Fruit fly (Drosophila melanogaster) whole organism, prepupa: ENCODE data around the gene CG9515.

Source experiments
- Blimp-1 ChIP-seq: fragments of 200-800 bp; sonication (Bioruptor generic); optimal IDR thresholded peaks from 3 replicates; lab custom pipeline; 2017; ENCODE audit warnings: missing biosample characterization, missing genetic modification characterization, mild to moderate bottlenecking, moderate library complexity, missing genetic modification reagents
- CG10631 ChIP-seq: fragments of 200-800 bp; sonication (Bioruptor generic); optimal IDR thresholded peaks from 2 replicates; lab custom pipeline; 2016; ENCODE audit warnings: missing biosample characterization, missing genetic modification characterization
- CG10669 ChIP-seq: fragments of 200-800 bp; sonication (Bioruptor generic); optimal IDR thresholded peaks from 3 replicates; lab custom pipeline; 2018; ENCODE audit warnings: missing biosample characterization, mild to moderate bottlenecking, missing genetic modification characterization, moderate library complexity
- CG11294 ChIP-seq: fragments of 200-800 bp; sonication (Bioruptor generic); IDR thresholded peaks from 2 replicates; pipeline ENCODE4 v1.3.6; 2022; ENCODE audit warnings: missing biosample characterization, missing genetic modification characterization
- CG16779 ChIP-seq: fragments of 200-800 bp; sonication (Bioruptor generic); optimal IDR thresholded peaks from 3 replicates; lab custom pipeline; 2017; ENCODE audit warnings: missing biosample characterization, mild to moderate bottlenecking, missing genetic modification characterization
- CG31627 ChIP-seq: fragments of 200-800 bp; sonication (Bioruptor generic); optimal IDR thresholded peaks from 3 replicates; lab custom pipeline; 2016; ENCODE audit warnings: missing biosample characterization, missing genetic modification characterization
- CG32006 ChIP-seq: fragments of 200-800 bp; sonication (Bioruptor generic); optimal IDR thresholded peaks from 3 replicates; lab custom pipeline; 2017; ENCODE audit warnings: missing biosample characterization, mild to moderate bottlenecking, missing genetic modification characterization
- CG34406 ChIP-seq: fragments of 200-800 bp; sonication (Bioruptor generic); optimal IDR thresholded peaks from 3 replicates; lab custom pipeline; 2016; ENCODE audit warnings: missing biosample characterization, missing genetic modification characterization
- CG3919 ChIP-seq: fragments of 200-800 bp; sonication (Bioruptor generic); optimal IDR thresholded peaks from 3 replicates; lab custom pipeline; 2016; ENCODE audit warnings: missing biosample characterization, missing genetic modification characterization
- CG4318 ChIP-seq: fragments of 200-800 bp; sonication (Bioruptor generic); optimal IDR thresholded peaks from 3 replicates; lab custom pipeline; 2017; ENCODE audit warnings: missing biosample characterization, mild to moderate bottlenecking, missing genetic modification characterization
- CG6163 ChIP-seq: fragments of 200-800 bp; sonication (Bioruptor generic); IDR thresholded peaks from 3 replicates; pipeline ENCODE4 v1.3.6; 2022; ENCODE audit warnings: missing biosample characterization, missing genetic modification characterization
- CG6792 ChIP-seq: fragments of 200-800 bp; sonication (Bioruptor generic); optimal IDR thresholded peaks from 3 replicates; lab custom pipeline; 2016; ENCODE audit warnings: missing biosample characterization, missing genetic modification characterization
- CG6808 ChIP-seq: fragments of 200-800 bp; sonication (Bioruptor generic); optimal IDR thresholded peaks from 3 replicates; lab custom pipeline; 2017; ENCODE audit warnings: missing biosample characterization, missing genetic modification characterization, mild to moderate bottlenecking, moderate library complexity, missing genetic modification reagents
- CG7368 ChIP-seq: fragments of 200-800 bp; sonication (Bioruptor generic); optimal IDR thresholded peaks from 3 replicates; lab custom pipeline; 2016; ENCODE audit warnings: missing biosample characterization, missing genetic modification characterization
- CG8119 ChIP-seq: fragments of 200-800 bp; sonication (Bioruptor generic); IDR thresholded peaks from 3 replicates; pipeline ENCODE4 v1.3.6; 2022; ENCODE audit warnings: missing biosample characterization, missing genetic modification characterization
- CG8319 ChIP-seq: fragments of 200-800 bp; sonication (Bioruptor generic); optimal IDR thresholded peaks from 3 replicates; lab custom pipeline; 2016; ENCODE audit warnings: missing biosample characterization, missing genetic modification characterization
- CG9139 ChIP-seq: fragments of 200-800 bp; sonication (Bioruptor generic); optimal IDR thresholded peaks from 3 replicates; lab custom pipeline; 2017; ENCODE audit warnings: missing biosample characterization, mild to moderate bottlenecking, missing genetic modification characterization
- Eip78C ChIP-seq: fragments of 200-800 bp; sonication (Bioruptor generic); peaks from one replicate; lab custom pipeline; 2016; ENCODE audit warnings: missing biosample characterization, missing genetic modification characterization
- Eip93F ChIP-seq: fragments of 200-800 bp; sonication (Bioruptor generic); optimal IDR thresholded peaks from 2 replicates; lab custom pipeline; 2016; ENCODE audit warnings: missing biosample characterization, mild to moderate bottlenecking, missing genetic modification characterization
- Ets96B ChIP-seq: fragments of 200-800 bp; optimal IDR thresholded peaks from 2 replicates; lab custom pipeline; 2019; ENCODE audit warnings: missing biosample characterization, mild to moderate bottlenecking, missing genetic modification characterization, moderate library complexity
- Hr38 ChIP-seq: sonication (Bioruptor generic); optimal IDR thresholded peaks from 2 replicates; lab custom pipeline; 2016; ENCODE audit warnings: missing biosample characterization, missing genetic modification characterization
- Lpt ChIP-seq: fragments of 200-800 bp; sonication (Bioruptor generic); optimal IDR thresholded peaks from 3 replicates; lab custom pipeline; 2016; ENCODE audit warnings: missing biosample characterization, missing genetic modification characterization
- Met ChIP-seq: fragments of 200-800 bp; sonication (Bioruptor generic); optimal IDR thresholded peaks from 3 replicates; lab custom pipeline; 2016; ENCODE audit warnings: missing biosample characterization, missing genetic modification characterization
- OdsH ChIP-seq: fragments of 200-800 bp; sonication (Bioruptor generic); optimal IDR thresholded peaks from 3 replicates; lab custom pipeline; 2016; ENCODE audit warnings: missing biosample characterization, missing genetic modification characterization
- Smox ChIP-seq: fragments of 200-800 bp; sonication (Bioruptor generic); optimal IDR thresholded peaks from 3 replicates; lab custom pipeline; 2016; ENCODE audit warnings: missing biosample characterization, missing genetic modification characterization
- Sox102F ChIP-seq: fragments of 200-800 bp; sonication (Bioruptor generic); optimal IDR thresholded peaks from 2 replicates; lab custom pipeline; 2016; ENCODE audit warnings: missing biosample characterization, mild to moderate bottlenecking, missing genetic modification characterization
- achi ChIP-seq: fragments of 200-800 bp; sonication (Bioruptor generic); optimal IDR thresholded peaks from 3 replicates; lab custom pipeline; 2016; ENCODE audit warnings: missing biosample characterization, missing genetic modification characterization
- acj6 ChIP-seq: fragments of 200-800 bp; sonication (Bioruptor generic); optimal IDR thresholded peaks from 3 replicates; lab custom pipeline; 2016; ENCODE audit warnings: missing biosample characterization, missing genetic modification characterization
- cyc ChIP-seq: fragments of 200-800 bp; sonication (Bioruptor generic); optimal IDR thresholded peaks from 3 replicates; lab custom pipeline; 2016; ENCODE audit warnings: missing biosample characterization, missing genetic modification characterization
- dac ChIP-seq: fragments of 200-800 bp; sonication (Bioruptor generic); optimal IDR thresholded peaks from 2 replicates; lab custom pipeline; 2017; ENCODE audit warnings: missing biosample characterization, mild to moderate bottlenecking, missing genetic modification characterization
- dsx ChIP-seq: fragments of 200-800 bp; optimal IDR thresholded peaks from 3 replicates; lab custom pipeline; 2019; ENCODE audit warnings: missing biosample characterization, mild to moderate bottlenecking, missing genetic modification characterization, moderate library complexity; ENCODE audit not compliant: poor library complexity, severe bottlenecking
- eg ChIP-seq: fragments of 200-800 bp; sonication (Bioruptor generic); IDR thresholded peaks from 3 replicates; pipeline ENCODE4 v1.3.6; 2022; ENCODE audit warnings: missing biosample characterization, missing genetic modification characterization
- fkh ChIP-seq: fragments of 200-800 bp; sonication (Bioruptor generic); optimal IDR thresholded peaks from 3 replicates; lab custom pipeline; 2017; ENCODE audit warnings: missing biosample characterization, mild to moderate bottlenecking, missing genetic modification characterization, moderate library complexity
- lz ChIP-seq: fragments of 200-800 bp; sonication (Bioruptor generic); optimal IDR thresholded peaks from 3 replicates; lab custom pipeline; 2016; ENCODE audit warnings: missing biosample characterization, missing genetic modification characterization
- pdm3 ChIP-seq: fragments of 200-800 bp; sonication (Bioruptor generic); optimal IDR thresholded peaks from 3 replicates; lab custom pipeline; 2016; ENCODE audit warnings: missing biosample characterization, missing genetic modification characterization
- salr ChIP-seq, 2 experiments: fragments of 200-800 bp; sonication (Bioruptor generic); optimal IDR thresholded peaks; 3 replicates each; lab custom pipeline; 2016 to 2018; ENCODE audit warnings: missing biosample characterization in 2 of 2, missing genetic modification characterization in 2 of 2, mild to moderate bottlenecking in 1 of 2
- spab ChIP-seq: fragments of 200-800 bp; sonication (Bioruptor generic); optimal IDR thresholded peaks from 2 replicates; lab custom pipeline; 2017; ENCODE audit warnings: missing biosample characterization, mild to moderate bottlenecking, missing genetic modification characterization, missing genetic modification reagents
- svp ChIP-seq: fragments of 200-800 bp; sonication (Bioruptor generic); peaks from one replicate; lab custom pipeline; 2016; ENCODE audit warnings: missing biosample characterization, missing genetic modification characterization
- vri ChIP-seq: fragments of 200-800 bp; sonication (Bioruptor generic); optimal IDR thresholded peaks from 3 replicates; lab custom pipeline; 2016; ENCODE audit warnings: missing biosample characterization, mild to moderate bottlenecking, missing genetic modification characterization

The CG9515 gene

dm6 chr2L:8937003-8937402, 6.1 kb downstream of the CG9515 start, which contains the start of gene Tsp29Fb (continued):
- TF ChIP-seq Met (GFP tag; lab: Kevin White, UChicago) (peak; percentile 76), CG32006 (peak; percentile 56), CG8319 (no peak), Blimp-1 (peak; percentile 38), CG4318 (GFP tag; lab: Kevin White, UChicago) (no peak), CG31627 (GFP tag; lab: Kevin White, UChicago) (peak; percentile 71), CG10631 (GFP tag; lab: Kevin White, UChicago) (peak; percentile 30), Hr38 (GFP tag; lab: Kevin White, UChicago) (no peak), Smox (peak; percentile 62), dsx (GFP tag; lab: Kevin White, UChicago) (no peak), fkh (GFP tag; lab: Kevin White, UChicago) (no peak), CG34406 (GFP tag; lab: Kevin White, UChicago) (peak; percentile 57), CG6808 (GFP tag; lab: Kevin White, UChicago) (no peak), OdsH (peak; percentile 58), lz (peak; percentile 72), cyc (GFP tag; lab: Kevin White, UChicago) (peak; percentile 50), CG10669 (GFP tag; lab: Kevin White, UChicago) (no peak), CG16779 (no peak), CG8119 (peak; percentile 64), spab (GFP tag; lab: Kevin White, UChicago) (no peak), CG11294 (GFP tag; lab: Robert Waterston, UW) (peak; percentile 26; the same call in 1 of the 2 replicates)

- no peak for TF ChIP-seq lz
- no peak for TF ChIP-seq eg (GFP tag; lab: Robert Waterston, UW)
- no peak for TF ChIP-seq CG10669 (GFP tag; lab: Kevin White, UChicago)
- no peak for TF ChIP-seq CG6792 (GFP tag; lab: Kevin White, UChicago)
- TF ChIP-seq achi: no peak
- TF ChIP-seq CG3919 (GFP tag; lab: Kevin White, UChicago): no peak
- no peak for TF ChIP-seq CG7368 (GFP tag; lab: Kevin White, UChicago)
- no peak for TF ChIP-seq Eip78C (GFP tag; lab: Kevin White, UChicago)
- no peak for TF ChIP-seq Sox102F (GFP tag; lab: Kevin White, UChicago)
- TF ChIP-seq Ets96B (tag; lab: Kevin White, UChicago): no peak
- TF ChIP-seq dsx (GFP tag; lab: Kevin White, UChicago): no peak
- no peak for TF ChIP-seq CG34406 (GFP tag; lab: Kevin White, UChicago)
- TF ChIP-seq salr (GFP tag; optimal IDR thresholded peaks at IDR 0.05; lab: Kevin White, UChicago): no peak
- TF ChIP-seq vri (GFP tag; lab: Kevin White, UChicago): no peak
- TF ChIP-seq pdm3 (GFP tag; lab: Kevin White, UChicago): no peak
- TF ChIP-seq CG32006: no peak
- TF ChIP-seq Eip93F: no peak
- TF ChIP-seq CG9139 (GFP tag; lab: Kevin White, UChicago): no peak
- no peak for TF ChIP-seq CG6163
- TF ChIP-seq CG4318 (GFP tag; lab: Kevin White, UChicago): no peak
Observed at dm6 chr2L:8933710-8934242, 9.3 kb downstream of the CG9515 start, which contains the start of gene Tsp29Fa. Gene Tsp29Fa, plus strand, starts transcription at chr2L:8933962.

- TF ChIP-seq CG3919 (GFP tag; lab: Kevin White, UChicago): no peak
- no peak for TF ChIP-seq fkh (GFP tag; lab: Kevin White, UChicago)
- TF ChIP-seq pdm3 (GFP tag; lab: Kevin White, UChicago): no peak
- no peak for TF ChIP-seq CG6792 (GFP tag; lab: Kevin White, UChicago)
- TF ChIP-seq CG9139 (GFP tag; lab: Kevin White, UChicago): no peak
- no peak for TF ChIP-seq Lpt (GFP tag; lab: Kevin White, UChicago)
- TF ChIP-seq svp (GFP tag; lab: Kevin White, UChicago): no peak
- TF ChIP-seq dac (GFP tag; lab: Kevin White, UChicago): no peak
- no peak for TF ChIP-seq OdsH
- no peak for TF ChIP-seq acj6 (GFP tag; lab: Kevin White, UChicago)
- no peak for TF ChIP-seq dsx (GFP tag; lab: Kevin White, UChicago)
- TF ChIP-seq eg (GFP tag; lab: Robert Waterston, UW): no peak
- no peak for TF ChIP-seq CG4318 (GFP tag; lab: Kevin White, UChicago)
Observed at dm6 chr2L:8931176-8931575, 11.9 kb downstream of the CG9515 start.
